Worm (Caenorhabditis elegans): ENCODE results near the gene F47B8.13.

F47B8.13 gene

ce11 chrV:14358577-14358976 is 39.0 kb upstream of the F47B8.13 start, which contains the start of gene Y49A3A.4:
Y49A3A.4 (minus strand) TSS chrV:14358890.
- TF ChIP-seq K02D7.2 (tag; optimal IDR thresholded peaks at IDR 0.05) (no peak), ceh-14 (tag; optimal IDR thresholded peaks at IDR 0.05) (no peak), unc-86 (tag; optimal IDR thresholded peaks at IDR 0.05) (no peak)

- TF ChIP-seq nfya-1 (tag; optimal IDR thresholded peaks at IDR 0.05) = peak; percentile 65
These were observed 37.8 kb upstream of the F47B8.13 start for ce11 chrV:14357347-14357746.

ce11 chrV:14355738-14356368 is 36.3 kb upstream of the F47B8.13 start, which contains the start of gene cyn-1:
cyn-1 (plus strand) TSS chrV:14356076.
- TF ChIP-seq dve-1 (tag; optimal IDR thresholded peaks at IDR 0.05) = peak; percentile 10
- peak; percentile 35 for TF ChIP-seq ceh-34 (tag; optimal IDR thresholded peaks at IDR 0.05)
- TF ChIP-seq nfya-1 (tag; optimal IDR thresholded peaks at IDR 0.05) = peak; percentile 81
- peak; percentile 52 for TF ChIP-seq ceh-31 (tag; optimal IDR thresholded peaks at IDR 0.05)
- peak; percentile 51 for TF ChIP-seq unc-42 (tag; optimal IDR thresholded peaks at IDR 0.05)
- no peak for TF ChIP-seq lim-6 (tag; optimal IDR thresholded peaks at IDR 0.05)
- TF ChIP-seq ceh-48 (tag; optimal IDR thresholded peaks at IDR 0.05) = peak; percentile 28
- TF ChIP-seq ceh-18 (tag; optimal IDR thresholded peaks at IDR 0.05) = peak; percentile 33
- no peak for TF ChIP-seq C08G9.2 (tag; optimal IDR thresholded peaks at IDR 0.05)
- TF ChIP-seq tbx-2 (tag; optimal IDR thresholded peaks at IDR 0.05) = peak; percentile 25
- no peak for TF ChIP-seq gmeb-2 (tag; optimal IDR thresholded peaks at IDR 0.05)
- no peak for TF ChIP-seq ttx-3 (tag; optimal IDR thresholded peaks at IDR 0.05)

ce11 chrV:14354258-14354877 is 34.8 kb upstream of the F47B8.13 start, which contains the start of gene Y49A3A.3:
Y49A3A.3 (plus strand) TSS chrV:14354410.
- TF ChIP-seq ama-1 (optimal IDR thresholded peaks at IDR 0.05) (peak; percentile 52), elt-4 (tag; optimal IDR thresholded peaks at IDR 0.05) (no peak)

- TF ChIP-seq odd-2 (tag; optimal IDR thresholded peaks at IDR 0.05) (no peak), ceh-48 (tag; optimal IDR thresholded peaks at IDR 0.05) (no peak), ceh-22 (tag; optimal IDR thresholded peaks at IDR 0.05) (no peak), F13H6.1 (tag; optimal IDR thresholded peaks at IDR 0.05) (no peak), ceh-14 (tag; optimal IDR thresholded peaks at IDR 0.05) (no peak), dve-1 (tag; optimal IDR thresholded peaks at IDR 0.05) (no peak), C08G9.2 (tag; optimal IDR thresholded peaks at IDR 0.05) (no peak), ztf-16 (tag; optimal IDR thresholded peaks at IDR 0.05) (no peak), ets-4 (tag; optimal IDR thresholded peaks at IDR 0.05) (no peak), tbx-2 (tag; optimal IDR thresholded peaks at IDR 0.05) (no peak), sox-4 (tag; optimal IDR thresholded peaks at IDR 0.05) (no peak), hlh-13 (GFP tag; optimal IDR thresholded peaks at IDR 0.05) (no peak), T23F11.4 (GFP tag; optimal IDR thresholded peaks at IDR 0.05) (no peak), che-1 (tag; optimal IDR thresholded peaks at IDR 0.05) (no peak), ttx-3 (tag; optimal IDR thresholded peaks at IDR 0.05) (no peak), unc-55 (GFP tag; optimal IDR thresholded peaks at IDR 0.05) (no peak), elt-2 (tag; optimal IDR thresholded peaks at IDR 0.05) (no peak), ceh-19 (GFP tag; optimal IDR thresholded peaks at IDR 0.05) (no peak)
These were observed 32.5 kb upstream of the F47B8.13 start for ce11 chrV:14352032-14352431.

- TF ChIP-seq ceh-14 (tag; optimal IDR thresholded peaks at IDR 0.05) = no peak
- no peak for TF ChIP-seq unc-55 (GFP tag; optimal IDR thresholded peaks at IDR 0.05)
- no peak for TF ChIP-seq ceh-48 (tag; optimal IDR thresholded peaks at IDR 0.05)
- no peak for TF ChIP-seq gmeb-2 (tag; optimal IDR thresholded peaks at IDR 0.05)
- TF ChIP-seq odd-2 (tag; optimal IDR thresholded peaks at IDR 0.05) = no peak
- no peak for TF ChIP-seq hlh-15 (tag; optimal IDR thresholded peaks at IDR 0.05)
- no peak for TF ChIP-seq ceh-34 (tag; optimal IDR thresholded peaks at IDR 0.05)
- TF ChIP-seq fax-1 (tag; optimal IDR thresholded peaks at IDR 0.05) = no peak
- no peak for TF ChIP-seq lim-6 (tag; optimal IDR thresholded peaks at IDR 0.05)
These were observed 32.1 kb upstream of the F47B8.13 start, which contains the start of gene vha-13 for ce11 chrV:14351629-14352028. vha-13 (plus strand) TSS chrV:14351709.

All from whole organism, late embryonic.